Fruit fly (Drosophila melanogaster): Measurements from ENCODE around the gene Elp4.

Gene Elp4

dm6 chr2L:5499458-5499857 lies 24.5 kb upstream of the Elp4 start:
- TF ChIP-seq CG7101 (tag; optimal IDR thresholded peaks at IDR 0.05): no peak
- TF ChIP-seq CG14711 (tag; optimal IDR thresholded peaks at IDR 0.05): no peak
- no peak for TF ChIP-seq Mnt (GFP tag; optimal IDR thresholded peaks at IDR 0.05)
- no peak for TF ChIP-seq bab1 (GFP tag; optimal IDR thresholded peaks at IDR 0.05)
- no peak for TF ChIP-seq CG5204 (GFP tag; optimal IDR thresholded peaks at IDR 0.05)
- no peak for TF ChIP-seq Hr96 (GFP tag; optimal IDR thresholded peaks at IDR 0.05)
- TF ChIP-seq Clk (GFP tag; optimal IDR thresholded peaks at IDR 0.05): no peak
- TF ChIP-seq CG7045 (GFP tag; optimal IDR thresholded peaks at IDR 0.05): no peak
- TF ChIP-seq CG33017 (tag; optimal IDR thresholded peaks at IDR 0.05): no peak
- TF ChIP-seq CG12768 (GFP tag; optimal IDR thresholded peaks at IDR 0.05): no peak
- no peak for TF ChIP-seq CG1620 (GFP tag; optimal IDR thresholded peaks at IDR 0.05)

- TF ChIP-seq Hr96 (GFP tag; optimal IDR thresholded peaks at IDR 0.05) (no peak), tj (GFP tag; optimal IDR thresholded peaks at IDR 0.05) (no peak), ovo (GFP tag; optimal IDR thresholded peaks at IDR 0.05) (no peak), CG33017 (tag; optimal IDR thresholded peaks at IDR 0.05) (no peak), cic (GFP tag; optimal IDR thresholded peaks at IDR 0.05) (no peak), cnc (optimal IDR thresholded peaks at IDR 0.05) (no peak), CG12768 (GFP tag; optimal IDR thresholded peaks at IDR 0.05) (no peak), Crg-1 (GFP tag; optimal IDR thresholded peaks at IDR 0.05) (no peak), CG14711 (tag; optimal IDR thresholded peaks at IDR 0.05) (no peak), CG5204 (GFP tag; optimal IDR thresholded peaks at IDR 0.05) (no peak), kay (GFP tag; ENCODE audit: borderline replicate concordance) (no peak), toe (GFP tag; optimal IDR thresholded peaks at IDR 0.05) (no peak), CG7101 (tag; optimal IDR thresholded peaks at IDR 0.05) (no peak), CG7045 (GFP tag; optimal IDR thresholded peaks at IDR 0.05) (no peak)
Observed at dm6 chr2L:5501335-5501734, 22.6 kb upstream of the Elp4 start.

- TF ChIP-seq cic (GFP tag; optimal IDR thresholded peaks at IDR 0.05) (no peak), CG11617 (GFP tag; optimal IDR thresholded peaks at IDR 0.05) (no peak)
Observed at dm6 chr2L:5502868-5503267, 21.1 kb upstream of the Elp4 start.

- TF ChIP-seq cic (GFP tag; optimal IDR thresholded peaks at IDR 0.05) (no peak), ovo (GFP tag; optimal IDR thresholded peaks at IDR 0.05) (no peak), pad (GFP tag; optimal IDR thresholded peaks at IDR 0.05) (no peak), CG1620 (GFP tag; optimal IDR thresholded peaks at IDR 0.05) (no peak), Crg-1 (GFP tag; optimal IDR thresholded peaks at IDR 0.05) (no peak), Mnt (GFP tag; optimal IDR thresholded peaks at IDR 0.05) (no peak), tj (GFP tag; optimal IDR thresholded peaks at IDR 0.05) (no peak), CG12768 (GFP tag; optimal IDR thresholded peaks at IDR 0.05) (no peak), bab1 (GFP tag; optimal IDR thresholded peaks at IDR 0.05) (no peak), toe (GFP tag; optimal IDR thresholded peaks at IDR 0.05) (no peak), CG14711 (tag; optimal IDR thresholded peaks at IDR 0.05) (no peak), CG7101 (tag; optimal IDR thresholded peaks at IDR 0.05) (no peak), CG33017 (tag; optimal IDR thresholded peaks at IDR 0.05) (no peak), Clk (GFP tag; optimal IDR thresholded peaks at IDR 0.05) (no peak)
Observed at dm6 chr2L:5505130-5505529, 18.8 kb upstream of the Elp4 start.

- TF ChIP-seq Crg-1 (GFP tag; optimal IDR thresholded peaks at IDR 0.05) (no peak), toe (GFP tag; optimal IDR thresholded peaks at IDR 0.05) (no peak), CG11617 (GFP tag; optimal IDR thresholded peaks at IDR 0.05) (no peak), CG7045 (GFP tag; optimal IDR thresholded peaks at IDR 0.05) (no peak), CG7101 (tag; optimal IDR thresholded peaks at IDR 0.05) (no peak), Clk (GFP tag; optimal IDR thresholded peaks at IDR 0.05) (no peak), pad (GFP tag; optimal IDR thresholded peaks at IDR 0.05) (no peak), CG5204 (GFP tag; optimal IDR thresholded peaks at IDR 0.05) (no peak), Mnt (GFP tag; optimal IDR thresholded peaks at IDR 0.05) (no peak), cnc (optimal IDR thresholded peaks at IDR 0.05) (no peak), bab1 (GFP tag; optimal IDR thresholded peaks at IDR 0.05) (no peak), Hr96 (GFP tag; optimal IDR thresholded peaks at IDR 0.05) (no peak), CG33017 (tag; optimal IDR thresholded peaks at IDR 0.05) (no peak), CG1620 (GFP tag; optimal IDR thresholded peaks at IDR 0.05) (no peak), CG14711 (tag; optimal IDR thresholded peaks at IDR 0.05) (no peak), cic (GFP tag; optimal IDR thresholded peaks at IDR 0.05) (no peak), ovo (GFP tag; optimal IDR thresholded peaks at IDR 0.05) (no peak)
Observed at dm6 chr2L:5507082-5507481, 16.9 kb upstream of the Elp4 start.

dm6 chr2L:5507823-5508438 lies 16.0 kb upstream of the Elp4 start:
- no peak for TF ChIP-seq CG7045 (GFP tag; optimal IDR thresholded peaks at IDR 0.05)
- TF ChIP-seq CG5204 (GFP tag; optimal IDR thresholded peaks at IDR 0.05): no peak
- TF ChIP-seq CG7101 (tag; optimal IDR thresholded peaks at IDR 0.05): no peak
- TF ChIP-seq CG11617 (GFP tag; optimal IDR thresholded peaks at IDR 0.05): no peak

- TF ChIP-seq CG14711 (tag; optimal IDR thresholded peaks at IDR 0.05) (no peak), Hr96 (GFP tag; optimal IDR thresholded peaks at IDR 0.05) (no peak)
Observed at dm6 chr2L:5514946-5515345, 9.0 kb upstream of the Elp4 start.
